Worm (Caenorhabditis elegans): ENCODE results near the gene C47D12.5.

DNA sequence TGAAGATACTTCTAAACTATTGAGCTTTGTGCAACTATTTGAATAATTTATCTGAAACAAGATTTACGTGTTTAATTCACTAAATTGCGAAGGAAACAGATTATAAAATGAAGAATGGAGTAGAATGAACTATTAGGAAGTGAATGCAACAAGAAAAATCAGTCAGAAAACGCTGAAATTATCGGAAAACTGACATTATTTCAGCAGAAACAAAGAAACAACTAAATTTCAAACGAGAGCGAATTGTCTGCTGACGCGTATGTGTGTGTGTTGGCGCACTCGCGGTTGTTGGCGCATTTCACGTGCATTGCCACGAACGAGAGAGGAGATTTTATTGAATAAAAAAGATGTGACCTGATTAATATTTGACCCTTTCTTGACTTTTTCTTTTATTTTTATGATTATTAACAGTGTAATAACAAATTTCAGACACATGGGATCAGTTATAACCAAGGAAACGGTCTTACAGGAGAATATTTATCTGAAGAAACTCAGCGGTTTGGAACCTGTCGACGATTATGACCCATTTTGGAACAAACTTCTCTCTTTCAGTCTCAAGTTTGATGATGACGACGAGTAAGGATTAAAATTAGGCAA lies 9.1 kb downstream of the C47D12.5 start, which contains the start of the genes trr-1 and C47D12.2:
- no peak for TF ChIP-seq unc-62 (GFP tag; optimal IDR thresholded peaks at IDR 0.05)
- TF ChIP-seq flh-1 (GFP tag; optimal IDR thresholded peaks at IDR 0.05): no peak
- TF ChIP-seq nhr-12 (tag; optimal IDR thresholded peaks at IDR 0.05): no peak
